Worm (Caenorhabditis elegans): ENCODE results near the gene srw-138.

DNA sequence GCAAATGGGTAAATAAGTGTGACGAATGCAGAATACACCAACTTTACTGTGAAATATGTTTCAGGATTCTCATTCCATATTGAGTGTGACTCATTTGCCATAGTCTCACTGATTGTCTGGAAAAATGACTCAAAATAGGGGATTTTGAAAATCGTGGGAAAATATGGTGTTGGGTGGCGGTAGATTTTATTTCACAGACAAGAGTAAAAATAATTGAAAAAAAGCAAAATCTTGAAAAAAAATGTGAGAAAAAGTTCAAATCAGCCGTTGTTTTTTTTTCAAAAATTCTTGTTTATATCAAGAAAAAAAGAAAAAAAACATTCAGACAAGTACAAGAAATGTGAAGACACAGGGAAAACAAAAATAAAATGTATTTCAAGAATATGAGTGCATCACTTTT, 40.3 kb downstream of the srw-138 start, which contains the start of gene srh-38:
- TF ChIP-seq ceh-30 (tag; optimal IDR thresholded peaks at IDR 0.05), result no peak
- no peak for TF ChIP-seq ets-4 (tag; optimal IDR thresholded peaks at IDR 0.05)
- no peak for TF ChIP-seq syd-9 (tag; optimal IDR thresholded peaks at IDR 0.05)
- no peak for TF ChIP-seq pat-9 (tag; optimal IDR thresholded peaks at IDR 0.05)
- TF ChIP-seq ceh-19 (GFP tag; optimal IDR thresholded peaks at IDR 0.05), result no peak
- TF ChIP-seq pag-3 (tag; optimal IDR thresholded peaks at IDR 0.05; ENCODE audit: borderline replicate concordance), result no peak
- no peak for TF ChIP-seq ref-2 (tag; optimal IDR thresholded peaks at IDR 0.05)
- TF ChIP-seq ceh-48 (tag; optimal IDR thresholded peaks at IDR 0.05), result no peak
- no peak for TF ChIP-seq ama-1 (optimal IDR thresholded peaks at IDR 0.05)
- TF ChIP-seq F13H6.1 (tag; optimal IDR thresholded peaks at IDR 0.05), result no peak
- TF ChIP-seq nhr-11 (tag; optimal IDR thresholded peaks at IDR 0.05), result no peak
- no peak for TF ChIP-seq hlh-6 (tag; optimal IDR thresholded peaks at IDR 0.05)
- TF ChIP-seq hlh-13 (GFP tag; optimal IDR thresholded peaks at IDR 0.05), result no peak
- TF ChIP-seq gmeb-2 (tag; optimal IDR thresholded peaks at IDR 0.05), result no peak
